Worm (Caenorhabditis elegans): ENCODE measurements around the gene R07C3.3.

ce11 chrII:953052-953451, 14.4 kb downstream of the R07C3.3 start:
- TF ChIP-seq zag-1 (tag; optimal IDR thresholded peaks at IDR 0.05) (no peak), madf-5 (GFP tag; IDR thresholded peaks at IDR 0.05) (no peak), nhr-48 (tag; optimal IDR thresholded peaks at IDR 0.05) (no peak), pqm-1 (tag; optimal IDR thresholded peaks at IDR 0.05) (no peak), lim-7 (GFP tag; IDR thresholded peaks at IDR 0.05) (no peak), vab-7 (GFP tag; IDR thresholded peaks at IDR 0.05) (no peak), pha-4 (GFP tag; IDR thresholded peaks at IDR 0.05) (no peak), pha-4 (tag; optimal IDR thresholded peaks at IDR 0.05) (no peak), daf-19 (GFP tag; conservative IDR thresholded peaks at IDR 0.05) (no peak), unc-62 (GFP tag; optimal IDR thresholded peaks at IDR 0.05 in 1 of 2) (no peak), unc-62 (tag; optimal IDR thresholded peaks at IDR 0.05) (no peak), skn-1 (tag; optimal IDR thresholded peaks at IDR 0.05) (no peak), nhr-102 (tag; optimal IDR thresholded peaks at IDR 0.05) (no peak), rbr-2 (tag; optimal IDR thresholded peaks at IDR 0.05) (no peak), nhr-25 (tag; optimal IDR thresholded peaks at IDR 0.05; ENCODE audit: borderline replicate concordance, insufficient read depth) (no peak), egl-27 (tag; optimal IDR thresholded peaks at IDR 0.05) (no peak)

Data from whole organism, L4 larva.